Worm (Caenorhabditis elegans) whole organism, midembryonic: ENCODE data around the gene cope-1.

ENCODE experiments used
- cog-1 ChIP-seq: sonication (generic microtip); optimal IDR thresholded peaks from 2 replicates; lab custom pipeline; 2016; ENCODE audit warnings: missing genetic modification characterization, missing compliant biosample characterization
- flt-1 ChIP-seq: fragments of 200-800 bp; sonication (Bioruptor generic); IDR thresholded peaks from 2 replicates; pipeline ENCODE4 v1.3.6; 2022; ENCODE audit warnings: missing genetic modification characterization, missing compliant biosample characterization
- ref-1 ChIP-seq: fragments of 200-800 bp; sonication (Bioruptor generic); conservative IDR thresholded peaks from 2 replicates; pipeline ENCODE4 v1.3.6; 2022; ENCODE audit warnings: missing genetic modification reagents, missing genetic modification characterization, missing compliant biosample characterization
- tab-1 ChIP-seq: fragments of 200-800 bp; sonication (Bioruptor generic); IDR thresholded peaks from 2 replicates; pipeline ENCODE4 v1.3.6; 2022; ENCODE audit warnings: missing genetic modification characterization, missing compliant biosample characterization
- ztf-29 ChIP-seq: fragments of 200-800 bp; sonication (Bioruptor generic); IDR thresholded peaks from 2 replicates; pipeline ENCODE4 v1.3.6; 2022; ENCODE audit warnings: missing genetic modification reagents, missing genetic modification characterization, missing compliant biosample characterization

DNA sequence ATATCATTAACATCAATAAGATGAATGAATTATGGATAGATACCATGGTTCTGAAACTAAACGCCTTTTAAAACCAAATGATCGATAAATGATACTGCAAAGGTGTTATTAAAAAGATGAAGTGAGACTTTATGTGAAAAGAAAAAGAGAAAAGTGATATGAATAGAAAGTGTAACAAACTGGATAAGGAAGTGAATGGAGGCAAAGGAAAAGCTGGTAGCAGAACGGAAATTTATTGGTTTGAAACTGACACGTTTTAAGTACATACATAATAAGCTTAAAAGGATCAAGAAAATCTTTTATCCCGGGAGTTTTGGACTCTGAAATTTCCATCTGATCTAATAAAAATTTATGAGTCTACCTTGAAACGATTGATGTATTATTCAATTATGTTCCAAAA, 3.6 kb downstream of the cope-1 start, which contains the start of gene bli-5:
- TF ChIP-seq flt-1 (no peak), ref-1 (no peak), cog-1 (no peak), ztf-29 (GFP tag; lab: Robert Waterston, UW) (no peak), tab-1 (GFP tag; lab: Robert Waterston, UW) (no peak)
